Worm (Caenorhabditis elegans) whole organism, L1 larva: ENCODE data around the gene str-6.

Source experiments
- ama-1 ChIP-seq: fragments of 150-350 bp; optimal IDR thresholded peaks from 2 replicates; lab custom pipeline; 2014
- ces-1 ChIP-seq: fragments of 150-350 bp; optimal IDR thresholded peaks from 2 replicates; lab custom pipeline; 2014; ENCODE audit warnings: missing biosample characterization, missing genetic modification reagents, missing genetic modification characterization
- jun-1 ChIP-seq: fragments of 150-350 bp; optimal IDR thresholded peaks from 2 replicates; lab custom pipeline; 2014; ENCODE audit warnings: missing biosample characterization, missing genetic modification reagents, missing genetic modification characterization
- lin-13 ChIP-seq: fragments of 150-350 bp; optimal IDR thresholded peaks from 2 replicates; lab custom pipeline; 2014; ENCODE audit warnings: missing biosample characterization, missing genetic modification reagents, missing genetic modification characterization
- lin-39 ChIP-seq: fragments of 150-350 bp; optimal IDR thresholded peaks from 2 replicates; lab custom pipeline; 2014; ENCODE audit warnings: missing biosample characterization, missing genetic modification reagents, missing genetic modification characterization
- pqm-1 ChIP-seq: sonication (generic microtip); optimal IDR thresholded peaks from 3 replicates; lab custom pipeline; 2017; ENCODE audit warnings: missing biosample characterization, missing genetic modification characterization
- snpc-4 ChIP-seq: fragments of 150-350 bp; optimal IDR thresholded peaks from 2 replicates; lab custom pipeline; 2014; ENCODE audit warnings: missing biosample characterization, missing genetic modification characterization
- sup-37 ChIP-seq: fragments of 200-800 bp; sonication (Bioruptor generic); optimal IDR thresholded peaks from 2 replicates; lab custom pipeline; 2018; ENCODE audit warnings: mild to moderate bottlenecking, missing genetic modification characterization, missing compliant biosample characterization
- unc-130 ChIP-seq: fragments of 150-350 bp; optimal IDR thresholded peaks from 2 replicates; lab custom pipeline; 2017; ENCODE audit warnings: missing biosample characterization, missing genetic modification characterization, inconsistent platforms
- unc-62 ChIP-seq: fragments of 150-350 bp; optimal IDR thresholded peaks from 2 replicates; lab custom pipeline; 2014; ENCODE audit warnings: missing biosample characterization, missing genetic modification reagents, missing genetic modification characterization
- zag-1 ChIP-seq: fragments of 150-350 bp; optimal IDR thresholded peaks from 2 replicates; lab custom pipeline; 2014; ENCODE audit warnings: missing biosample characterization, missing genetic modification characterization
- ztf-11 ChIP-seq, 2 experiments: sonication (generic microtip); optimal IDR thresholded peaks; 2 replicates each; lab custom pipeline; 2016 to 2017; ENCODE audit warnings: missing genetic modification characterization in 2 of 2, missing biosample characterization in 1 of 2, missing compliant biosample characterization in 1 of 2

ce11 chrV:15718562-15718961 lies 31.5 kb downstream of the str-6 start, which contains the start of gene Y6E2A.5:
- no peak for TF ChIP-seq lin-13 (GFP tag; lab: Kevin White, UChicago)
- no peak for TF ChIP-seq ama-1
- no peak for TF ChIP-seq zag-1 (tag; lab: Kevin White, UChicago)
- no peak for TF ChIP-seq unc-130
- TF ChIP-seq unc-62 (GFP tag; lab: Kevin White, UChicago): no peak
- TF ChIP-seq pqm-1 (tag; lab: Kevin White, UChicago): no peak
- TF ChIP-seq jun-1 (tag; lab: Kevin White, UChicago): no peak
- no peak for TF ChIP-seq ztf-11 (tag; optimal IDR thresholded peaks at IDR 0.05; lab: Kevin White, UChicago)
- TF ChIP-seq ces-1 (GFP tag; lab: Kevin White, UChicago): no peak
- TF ChIP-seq sup-37: no peak
- TF ChIP-seq lin-39 (tag; lab: Kevin White, UChicago): no peak
- no peak for TF ChIP-seq snpc-4 (tag; lab: Kevin White, UChicago)
